Fruit fly (Drosophila melanogaster): ENCODE data around the gene hog.

hog gene

DNA sequence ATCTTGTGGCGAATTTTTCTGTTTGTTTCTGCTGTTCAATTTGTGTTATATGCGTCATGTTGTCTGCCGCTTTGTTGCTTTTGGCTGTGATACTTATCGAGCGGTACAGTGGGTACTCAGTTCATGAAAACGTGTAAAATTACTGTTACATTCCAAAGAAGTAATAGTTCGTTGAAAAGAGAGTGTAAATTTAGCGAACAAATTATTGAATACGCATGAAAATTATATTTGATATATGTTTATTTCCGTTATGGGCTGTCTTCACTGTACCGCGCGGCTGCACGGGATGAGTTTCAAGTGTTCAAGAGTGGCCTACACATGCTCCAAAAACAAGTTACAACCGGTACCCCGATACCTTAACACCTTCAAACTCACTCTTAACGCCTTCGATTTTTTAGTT lies 29.6 kb downstream of the hog start (continued):
- TF ChIP-seq CG3919 (GFP tag; optimal IDR thresholded peaks at IDR 0.05) = peak; percentile 86
- peak; percentile 76 for TF ChIP-seq Lpt (GFP tag; optimal IDR thresholded peaks at IDR 0.05)
- TF ChIP-seq net (GFP tag; optimal IDR thresholded peaks at IDR 0.05) = peak; percentile 80
- TF ChIP-seq CG31627 (GFP tag; optimal IDR thresholded peaks at IDR 0.05) = peak; percentile 88
- peak; percentile 87 for TF ChIP-seq CG7368 (GFP tag; optimal IDR thresholded peaks at IDR 0.05)
- TF ChIP-seq CG16779 (tag; optimal IDR thresholded peaks at IDR 0.05) = peak; percentile 53
- peak; percentile 52 for TF ChIP-seq Blimp-1 (GFP tag; optimal IDR thresholded peaks at IDR 0.05)
- peak; percentile 54 for TF ChIP-seq CG9139 (GFP tag; optimal IDR thresholded peaks at IDR 0.05)
- peak; percentile 81 for TF ChIP-seq Eip75B (GFP tag; optimal IDR thresholded peaks at IDR 0.05)
- peak; percentile 79 for TF ChIP-seq Ets21C (GFP tag; optimal IDR thresholded peaks at IDR 0.05)
- peak; percentile 88 for TF ChIP-seq esn (GFP tag; optimal IDR thresholded peaks at IDR 0.05)
- TF ChIP-seq CG11902 (GFP tag; optimal IDR thresholded peaks at IDR 0.05) = peak; percentile 89
- peak; percentile 40 for TF ChIP-seq Eip93F (GFP tag; optimal IDR thresholded peaks at IDR 0.05)
- peak; percentile 63 for TF ChIP-seq CG6808 (GFP tag; optimal IDR thresholded peaks at IDR 0.05)
- TF ChIP-seq CG6792 (GFP tag; optimal IDR thresholded peaks at IDR 0.05) = peak; percentile 88
- TF ChIP-seq salr (GFP tag; optimal IDR thresholded peaks at IDR 0.05) = peak; percentile 54 to 57
- peak; percentile 68 for TF ChIP-seq fd59A (GFP tag; optimal IDR thresholded peaks at IDR 0.05)
- peak; percentile 73 for TF ChIP-seq Gug (GFP tag; IDR thresholded peaks at IDR 0.05)
- peak; percentile 88 for TF ChIP-seq CG8632 (GFP tag; optimal IDR thresholded peaks at IDR 0.05)
- peak; percentile 66 for TF ChIP-seq CG1621 (tag; optimal IDR thresholded peaks at IDR 0.05)
- peak; percentile 68 for TF ChIP-seq CG3032 (tag; optimal IDR thresholded peaks at IDR 0.05)
- TF ChIP-seq fkh (GFP tag; optimal IDR thresholded peaks at IDR 0.05) = no peak
- peak; percentile 81 for TF ChIP-seq CG8319 (GFP tag; optimal IDR thresholded peaks at IDR 0.05)
- peak; percentile 88 for TF ChIP-seq eg (GFP tag; IDR thresholded peaks at IDR 0.05)
- TF ChIP-seq topi (GFP tag; optimal IDR thresholded peaks at IDR 0.05) = peak; percentile 91
- TF ChIP-seq Ets96B (tag; optimal IDR thresholded peaks at IDR 0.05) = peak; percentile 73
- TF ChIP-seq vri (GFP tag; optimal IDR thresholded peaks at IDR 0.05) = peak; percentile 56
- peak; percentile 73 for TF ChIP-seq dsx (GFP tag; optimal IDR thresholded peaks at IDR 0.05; ENCODE audit: poor library complexity, severe bottlenecking)
- TF ChIP-seq Met (GFP tag; optimal IDR thresholded peaks at IDR 0.05) = peak; percentile 89
- TF ChIP-seq dac (GFP tag; optimal IDR thresholded peaks at IDR 0.05) = peak; percentile 39
- TF ChIP-seq Smox (GFP tag; optimal IDR thresholded peaks at IDR 0.05) = peak; percentile 85
- TF ChIP-seq Hr39 (GFP tag; optimal IDR thresholded peaks at IDR 0.05) = peak; percentile 88
- TF ChIP-seq CG10631 (GFP tag; optimal IDR thresholded peaks at IDR 0.05) = peak; percentile 81
- peak; percentile 84 for TF ChIP-seq Hr4 (GFP tag; optimal IDR thresholded peaks at IDR 0.05)
- TF ChIP-seq CG11762 (GFP tag; optimal IDR thresholded peaks at IDR 0.05; ENCODE audit: insufficient read depth) = peak; percentile 69
- peak; percentile 87 for TF ChIP-seq lz (GFP tag; optimal IDR thresholded peaks at IDR 0.05)
- peak; percentile 83 for TF ChIP-seq Sox15 (GFP tag; optimal IDR thresholded peaks at IDR 0.05)
- peak; percentile 95 for TF ChIP-seq svp (GFP tag)
- TF ChIP-seq CG8119 (GFP tag; IDR thresholded peaks at IDR 0.05) = peak; percentile 81
- peak; percentile 59 for TF ChIP-seq spab (GFP tag; optimal IDR thresholded peaks at IDR 0.05)

- TF ChIP-seq CG8319 (GFP tag; optimal IDR thresholded peaks at IDR 0.05) = no peak
- TF ChIP-seq Sox102F (GFP tag; optimal IDR thresholded peaks at IDR 0.05) = no peak
- TF ChIP-seq Hr39 (GFP tag; optimal IDR thresholded peaks at IDR 0.05) = no peak
- TF ChIP-seq CG6792 (GFP tag; optimal IDR thresholded peaks at IDR 0.05) = no peak
- TF ChIP-seq CG8632 (GFP tag; optimal IDR thresholded peaks at IDR 0.05) = no peak
- no peak for TF ChIP-seq dsx (GFP tag; optimal IDR thresholded peaks at IDR 0.05; ENCODE audit: poor library complexity, severe bottlenecking)
- TF ChIP-seq CG8119 (GFP tag; IDR thresholded peaks at IDR 0.05) = peak; percentile 61
- no peak for TF ChIP-seq Eip93F (GFP tag; optimal IDR thresholded peaks at IDR 0.05)
- TF ChIP-seq pdm3 (GFP tag; optimal IDR thresholded peaks at IDR 0.05) = peak; percentile 29
- TF ChIP-seq net (GFP tag; optimal IDR thresholded peaks at IDR 0.05) = peak; percentile 42
- TF ChIP-seq CG1621 (tag; optimal IDR thresholded peaks at IDR 0.05) = no peak
- TF ChIP-seq Sox15 (GFP tag; optimal IDR thresholded peaks at IDR 0.05) = no peak
- TF ChIP-seq esn (GFP tag; optimal IDR thresholded peaks at IDR 0.05) = no peak
- TF ChIP-seq OdsH (GFP tag; optimal IDR thresholded peaks at IDR 0.05) = peak; percentile 49
- peak; percentile 60 for TF ChIP-seq CG6276 (GFP tag; optimal IDR thresholded peaks at IDR 0.05)
- no peak for TF ChIP-seq Smox (GFP tag; optimal IDR thresholded peaks at IDR 0.05)
- peak; percentile 7 for TF ChIP-seq acj6 (GFP tag; optimal IDR thresholded peaks at IDR 0.05)
- TF ChIP-seq CG4318 (GFP tag; optimal IDR thresholded peaks at IDR 0.05) = no peak
- no peak for TF ChIP-seq CG9139 (GFP tag; optimal IDR thresholded peaks at IDR 0.05)
- TF ChIP-seq Eip75B (GFP tag; optimal IDR thresholded peaks at IDR 0.05) = no peak
- TF ChIP-seq salr (GFP tag; optimal IDR thresholded peaks at IDR 0.05) = peak in 1 of 2 experiments; percentile 26
- no peak for TF ChIP-seq Ets21C (GFP tag; optimal IDR thresholded peaks at IDR 0.05)
- TF ChIP-seq Ets96B (tag; optimal IDR thresholded peaks at IDR 0.05) = peak; percentile 41
- peak; percentile 67 for TF ChIP-seq Gug (GFP tag; IDR thresholded peaks at IDR 0.05)
- no peak for TF ChIP-seq CG11902 (GFP tag; optimal IDR thresholded peaks at IDR 0.05)
- TF ChIP-seq CG16779 (tag; optimal IDR thresholded peaks at IDR 0.05) = no peak
- TF ChIP-seq CG10669 (GFP tag; optimal IDR thresholded peaks at IDR 0.05) = peak; percentile 34
- peak; percentile 73 for TF ChIP-seq CG32006 (GFP tag; optimal IDR thresholded peaks at IDR 0.05)
- peak; percentile 59 for TF ChIP-seq eg (GFP tag; IDR thresholded peaks at IDR 0.05)
These were observed 39.6 kb downstream of the hog start, which contains the start of gene CG5321 for dm6 chrX:14679189-14679588. TSS of gene CG5321 (plus strand) at chrX:14679568.

All from whole organism, prepupa.